Worm (Caenorhabditis elegans): ENCODE results near the gene srx-60.

srx-60 gene

DNA sequence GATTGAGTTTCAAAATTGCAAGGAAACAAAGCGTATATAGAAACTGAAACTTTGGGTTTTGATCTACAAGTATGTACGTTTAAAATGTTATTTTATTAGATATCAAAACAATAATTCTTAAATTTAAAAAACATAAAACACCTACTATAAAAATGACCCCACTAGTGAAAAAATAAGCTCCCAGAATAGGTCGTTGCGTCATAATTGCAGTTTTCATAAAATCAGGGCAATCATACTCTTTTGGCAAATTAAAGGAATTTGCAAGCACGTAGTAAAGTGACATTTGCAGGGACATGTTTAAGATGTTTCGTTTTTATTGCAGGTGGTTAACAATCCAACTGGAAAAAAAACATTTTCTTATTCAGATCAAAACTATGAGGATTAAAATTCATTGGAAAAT is 7.8 kb downstream of the srx-60 start, which contains the start of gene srt-6:
srt-6 (minus strand) TSS at position 295 of the 400 bp plus-strand sequence.
- TF ChIP-seq ets-7 (tag; optimal IDR thresholded peaks at IDR 0.05) (no peak), sea-1 (GFP tag; conservative IDR thresholded peaks at IDR 0.05) (no peak), ceh-13 (GFP tag; optimal IDR thresholded peaks at IDR 0.05) (no peak), B0310.2 (tag; optimal IDR thresholded peaks at IDR 0.05) (no peak), aly-1 (tag; optimal IDR thresholded peaks at IDR 0.05) (no peak), tbx-37 (GFP tag; conservative IDR thresholded peaks at IDR 0.05) (no peak), scrt-1 (GFP tag; IDR thresholded peaks at IDR 0.05) (no peak), hnd-1 (tag; optimal IDR thresholded peaks at IDR 0.05) (no peak), flt-1 (GFP tag; IDR thresholded peaks at IDR 0.05) (no peak), pes-1 (GFP tag; IDR thresholded peaks at IDR 0.05) (no peak)

DNA sequence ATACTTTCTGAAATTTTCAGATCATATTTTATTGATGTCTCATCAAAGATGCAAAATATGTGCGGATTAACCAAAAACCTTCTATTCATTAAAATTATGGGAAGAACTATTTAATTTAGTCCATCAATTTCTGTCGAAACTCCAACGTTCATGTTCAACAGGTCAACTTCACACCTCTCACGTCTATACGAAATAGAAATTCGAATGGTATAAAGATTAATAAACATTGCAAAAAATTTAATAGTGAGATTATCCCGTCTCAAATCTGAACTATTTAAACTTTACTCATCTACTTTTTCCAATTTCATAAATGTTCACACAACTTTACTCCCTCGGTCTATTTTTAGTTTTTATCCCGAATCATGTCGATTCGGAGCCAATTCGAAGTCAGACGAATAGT is 8.9 kb downstream of the srx-60 start, which contains the start of gene R13D7.2:
R13D7.2 (plus strand) TSS at position 301 of the 400 bp plus-strand sequence.
- no peak for TF ChIP-seq flt-1 (GFP tag; IDR thresholded peaks at IDR 0.05)

- no peak for TF ChIP-seq F13C5.2 (tag; optimal IDR thresholded peaks at IDR 0.05)
- no peak for TF ChIP-seq ceh-36 (tag; optimal IDR thresholded peaks at IDR 0.05)
- no peak for TF ChIP-seq hmg-4 (GFP tag; optimal IDR thresholded peaks at IDR 0.05)
- TF ChIP-seq aly-1 (tag; optimal IDR thresholded peaks at IDR 0.05): no peak
- no peak for TF ChIP-seq hmbx-1 (tag; optimal IDR thresholded peaks at IDR 0.05)
- TF ChIP-seq tbx-11 (GFP tag; IDR thresholded peaks at IDR 0.05): no peak
- TF ChIP-seq scrt-1 (GFP tag; IDR thresholded peaks at IDR 0.05): no peak
- no peak for TF ChIP-seq tbx-37 (GFP tag; conservative IDR thresholded peaks at IDR 0.05)
- no peak for TF ChIP-seq hnd-1 (tag; optimal IDR thresholded peaks at IDR 0.05)
- TF ChIP-seq sea-1 (GFP tag; conservative IDR thresholded peaks at IDR 0.05): no peak
- TF ChIP-seq B0310.2 (tag; optimal IDR thresholded peaks at IDR 0.05): no peak
- no peak for TF ChIP-seq tra-4 (tag; optimal IDR thresholded peaks at IDR 0.05)
- TF ChIP-seq ama-1 (optimal IDR thresholded peaks at IDR 0.05): no peak
- no peak for TF ChIP-seq ceh-13 (GFP tag; optimal IDR thresholded peaks at IDR 0.05)
- no peak for TF ChIP-seq flt-1 (GFP tag; IDR thresholded peaks at IDR 0.05)
- TF ChIP-seq ets-7 (tag; optimal IDR thresholded peaks at IDR 0.05): no peak
Measured at ce11 chrV:7411695-7412094, 11.0 kb downstream of the srx-60 start, which contains the start of gene str-41. Gene str-41 (plus strand): TSS chrV:7411995.

DNA sequence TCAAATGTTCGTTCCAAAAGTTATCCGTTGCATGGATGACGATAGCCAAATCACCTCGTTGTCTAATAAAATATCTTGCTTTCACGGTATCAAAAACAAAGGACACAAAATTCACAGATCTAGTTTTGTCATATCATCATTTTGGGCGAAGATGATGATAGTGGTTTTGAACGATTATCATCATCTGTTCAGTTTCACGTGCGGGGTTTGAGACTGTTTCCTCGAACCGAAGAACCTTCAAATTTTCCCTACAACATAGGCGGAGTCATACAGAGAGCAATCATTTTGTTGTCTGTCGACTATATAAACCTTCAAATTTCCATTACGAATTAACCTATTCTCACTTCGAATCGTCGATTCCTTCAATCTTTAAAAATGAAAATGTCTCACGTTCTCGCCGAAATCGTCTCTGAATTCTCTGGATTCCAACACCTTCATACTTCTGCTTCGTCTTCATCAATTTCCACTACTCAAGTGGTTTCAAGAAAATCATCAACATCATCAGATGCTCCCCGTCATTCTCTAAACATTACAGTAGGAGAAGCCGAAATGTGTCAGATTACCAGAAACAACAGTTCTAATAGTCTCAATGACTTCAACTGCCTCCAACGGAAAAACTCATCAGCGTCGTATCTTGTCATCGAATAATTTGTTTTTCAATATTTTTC is 12.6 kb downstream of the srx-60 start, which contains the start of gene F18E3.11:
F18E3.11 (plus strand) TSS at position 376 of the 668 bp plus-strand sequence.
- TF ChIP-seq tbx-11 (GFP tag; IDR thresholded peaks at IDR 0.05) (no peak), hmbx-1 (tag; optimal IDR thresholded peaks at IDR 0.05) (no peak), pes-1 (GFP tag; IDR thresholded peaks at IDR 0.05) (no peak), tra-4 (tag; optimal IDR thresholded peaks at IDR 0.05) (no peak), aly-1 (tag; optimal IDR thresholded peaks at IDR 0.05) (no peak), ama-1 (optimal IDR thresholded peaks at IDR 0.05) (no peak), ceh-36 (tag; optimal IDR thresholded peaks at IDR 0.05) (no peak), scrt-1 (GFP tag; IDR thresholded peaks at IDR 0.05) (no peak), hmg-4 (GFP tag; optimal IDR thresholded peaks at IDR 0.05) (no peak)

- no peak for TF ChIP-seq hmg-4 (GFP tag; optimal IDR thresholded peaks at IDR 0.05)
Measured at ce11 chrV:7414909-7415308, 14.2 kb downstream of the srx-60 start, which contains the start of gene F18E3.12. Gene F18E3.12 (plus strand): TSS chrV:7414985.

- TF ChIP-seq tbx-11 (GFP tag; IDR thresholded peaks at IDR 0.05) (no peak), ceh-13 (GFP tag; optimal IDR thresholded peaks at IDR 0.05) (no peak), pes-1 (GFP tag; IDR thresholded peaks at IDR 0.05) (no peak), scrt-1 (GFP tag; IDR thresholded peaks at IDR 0.05) (no peak), hmg-4 (GFP tag; optimal IDR thresholded peaks at IDR 0.05) (no peak), flt-1 (GFP tag; IDR thresholded peaks at IDR 0.05) (no peak), hnd-1 (tag; optimal IDR thresholded peaks at IDR 0.05) (no peak), tra-4 (tag; optimal IDR thresholded peaks at IDR 0.05) (no peak), ama-1 (optimal IDR thresholded peaks at IDR 0.05) (no peak), aly-1 (tag; optimal IDR thresholded peaks at IDR 0.05) (no peak), hmbx-1 (tag; optimal IDR thresholded peaks at IDR 0.05) (no peak), ceh-36 (tag; optimal IDR thresholded peaks at IDR 0.05) (no peak), ets-7 (tag; optimal IDR thresholded peaks at IDR 0.05) (no peak)
Measured at ce11 chrV:7415780-7416428, 15.2 kb downstream of the srx-60 start, which contains the start of gene F18E3.13. Gene F18E3.13 (plus strand): TSS chrV:7416164.

- TF ChIP-seq flt-1 (GFP tag; IDR thresholded peaks at IDR 0.05) (no peak), hmbx-1 (tag; optimal IDR thresholded peaks at IDR 0.05) (no peak), hnd-1 (tag; optimal IDR thresholded peaks at IDR 0.05) (no peak), B0310.2 (tag; optimal IDR thresholded peaks at IDR 0.05) (no peak), tbx-11 (GFP tag; IDR thresholded peaks at IDR 0.05) (no peak), aly-1 (tag; optimal IDR thresholded peaks at IDR 0.05) (no peak), F13C5.2 (tag; optimal IDR thresholded peaks at IDR 0.05) (no peak)
Measured at ce11 chrV:7416569-7416968, 15.9 kb downstream of the srx-60 start.
